Worm (Caenorhabditis elegans) whole organism, early embryonic: ENCODE data around the gene fbxb-98.

Experiments used
- ama-1 ChIP-seq: fragments of 150-350 bp; optimal IDR thresholded peaks from 2 replicates; lab custom pipeline; 2014
- ceh-36 ChIP-seq: sonication (generic microtip); optimal IDR thresholded peaks from 2 replicates; lab custom pipeline; 2016; ENCODE audit warnings: missing genetic modification characterization, inconsistent platforms, missing compliant biosample characterization
- ets-7 ChIP-seq: sonication (generic microtip); optimal IDR thresholded peaks from 2 replicates; lab custom pipeline; 2016; ENCODE audit warnings: missing genotype, missing genetic modification characterization, missing compliant biosample characterization
- flt-1 ChIP-seq: fragments of 200-800 bp; sonication (Bioruptor generic); IDR thresholded peaks from 2 replicates; pipeline ENCODE4 v1.3.6; 2022; ENCODE audit warnings: missing genetic modification characterization, missing compliant biosample characterization
- hmbx-1 ChIP-seq: sonication (generic microtip); optimal IDR thresholded peaks from 2 replicates; lab custom pipeline; 2016; ENCODE audit warnings: mild to moderate bottlenecking, missing genetic modification characterization, missing compliant biosample characterization
- hnd-1 ChIP-seq: sonication (generic microtip); optimal IDR thresholded peaks from 2 replicates; lab custom pipeline; 2016; ENCODE audit warnings: missing genetic modification characterization, missing compliant biosample characterization
- sea-1 ChIP-seq: fragments of 200-800 bp; sonication (Bioruptor generic); conservative IDR thresholded peaks from 2 replicates; pipeline ENCODE4 v1.3.6; 2022; ENCODE audit warnings: missing genetic modification characterization, missing compliant biosample characterization
- tbx-37 ChIP-seq: fragments of 200-800 bp; sonication (Bioruptor generic); conservative IDR thresholded peaks from 2 replicates; pipeline ENCODE4 v1.3.6; 2022; ENCODE audit warnings: missing genetic modification reagents, missing genetic modification characterization, missing compliant biosample characterization

- TF ChIP-seq ets-7 (tag; lab: Kevin White, UChicago) = no peak
- TF ChIP-seq ama-1 (lab: Kevin White, UChicago) = no peak
- TF ChIP-seq flt-1 (GFP tag; lab: Robert Waterston, UW) = no peak
- TF ChIP-seq hnd-1 (tag; lab: Kevin White, UChicago) = no peak
- no peak for TF ChIP-seq tbx-37 (GFP tag; lab: Robert Waterston, UW)
- TF ChIP-seq sea-1 (GFP tag; lab: Robert Waterston, UW) = no peak
- TF ChIP-seq hmbx-1 (tag; lab: Kevin White, UChicago) = no peak
- no peak for TF ChIP-seq ceh-36 (tag; lab: Kevin White, UChicago)
These were observed 10.7 kb upstream of the fbxb-98 start for ce11 chrII:1851716-1852115.
